Worm (Caenorhabditis elegans): ENCODE measurements around the gene C09B8.3.

ce11 chrX:5981698-5982097 is 28.8 kb downstream of the C09B8.3 start:
- no peak for TF ChIP-seq ama-1 (optimal IDR thresholded peaks at IDR 0.05)
- TF ChIP-seq tbx-11 (GFP tag; IDR thresholded peaks at IDR 0.05), result no peak
- TF ChIP-seq pes-1 (GFP tag; IDR thresholded peaks at IDR 0.05), result no peak
- no peak for TF ChIP-seq flt-1 (GFP tag; IDR thresholded peaks at IDR 0.05)
- no peak for TF ChIP-seq tbx-37 (GFP tag; conservative IDR thresholded peaks at IDR 0.05)
- no peak for TF ChIP-seq ceh-36 (tag; optimal IDR thresholded peaks at IDR 0.05)
- no peak for TF ChIP-seq ets-7 (tag; optimal IDR thresholded peaks at IDR 0.05)
- TF ChIP-seq sea-1 (GFP tag; conservative IDR thresholded peaks at IDR 0.05), result no peak
